Worm (Caenorhabditis elegans) whole organism, L4 larva: ENCODE measurements around the gene Y53F4B.11.

Experiments
- Y5F2A.4 ChIP-seq: fragments of 200-800 bp; sonication (Bioruptor generic); optimal IDR thresholded peaks from 2 replicates; lab custom pipeline; 2018; ENCODE audit warnings: mild to moderate bottlenecking, missing genetic modification characterization, missing compliant biosample characterization
- ama-1 ChIP-seq: fragments of 150-350 bp; optimal IDR thresholded peaks from 2 replicates; lab custom pipeline; 2014; ENCODE audit warnings: inconsistent platforms, mixed read lengths
- daf-16 ChIP-seq, 3 experiments: sonication (generic microtip); optimal IDR thresholded peaks; 2 replicates each; lab custom pipeline; 2016 to 2017; ENCODE audit warnings: missing genetic modification characterization in 3 of 3, missing genetic modification reagents in 3 of 3, mild to moderate bottlenecking in 2 of 3, missing compliant biosample characterization in 2 of 3, missing biosample characterization in 1 of 3, moderate library complexity in 1 of 3
- duxl-1 ChIP-seq: sonication (generic microtip); optimal IDR thresholded peaks from 2 replicates; lab custom pipeline; 2016; ENCODE audit warnings: mild to moderate bottlenecking, missing genetic modification characterization, moderate library complexity, missing compliant biosample characterization; ENCODE audit not compliant: poor library complexity
- fkh-10 ChIP-seq: fragments of 150-350 bp; optimal IDR thresholded peaks from 2 replicates; lab custom pipeline; 2014; ENCODE audit warnings: missing biosample characterization, missing genetic modification reagents, missing genetic modification characterization
- hlh-30 ChIP-seq: sonication (generic microtip); optimal IDR thresholded peaks from 2 replicates; lab custom pipeline; 2017; ENCODE audit warnings: antibody characterized with exemption, mild to moderate bottlenecking, missing genetic modification characterization, missing compliant biosample characterization; ENCODE audit not compliant: insufficient read depth
- jun-1 ChIP-seq: fragments of 150-350 bp; optimal IDR thresholded peaks from 2 replicates; lab custom pipeline; 2014; ENCODE audit warnings: missing biosample characterization, missing genetic modification reagents, missing genetic modification characterization
- nhr-11 ChIP-seq: fragments of 150-350 bp; optimal IDR thresholded peaks from 2 replicates; lab custom pipeline; 2014; ENCODE audit warnings: missing biosample characterization, missing genetic modification characterization
- nhr-237 ChIP-seq: sonication (generic microtip); optimal IDR thresholded peaks from 2 replicates; lab custom pipeline; 2017; ENCODE audit warnings: missing biosample characterization, missing genetic modification characterization
- pqm-1 ChIP-seq: sonication (generic microtip); optimal IDR thresholded peaks from 2 replicates; lab custom pipeline; 2017; ENCODE audit warnings: missing biosample characterization, missing genetic modification characterization
- saeg-2 ChIP-seq: fragments of 200-800 bp; sonication (Bioruptor generic); IDR thresholded peaks from 2 replicates; pipeline ENCODE4 v1.3.6; 2022; ENCODE audit warnings: missing genetic modification reagents, missing genetic modification characterization, missing compliant biosample characterization
- unc-62 ChIP-seq, 3 experiments: fragments of 150-350 bp in 1 of 3; sonication (generic microtip); optimal IDR thresholded peaks in 2 of 3; peaks in 1 of 3; 1 replicate in 1 of 3; 2 replicates in 2 of 3; lab custom pipeline; 2014 to 2017; ENCODE audit warnings: missing biosample characterization in 3 of 3, missing genetic modification characterization in 3 of 3, missing genetic modification reagents in 3 of 3, missing genotype in 1 of 3
- zfp-3 ChIP-seq: fragments of 200-800 bp; sonication (Bioruptor generic); conservative IDR thresholded peaks from 2 replicates; pipeline ENCODE4 v1.3.6; 2022; ENCODE audit warnings: missing genetic modification reagents, missing genetic modification characterization, missing compliant biosample characterization
- zip-2 ChIP-seq: fragments of 150-350 bp; optimal IDR thresholded peaks from 2 replicates; lab custom pipeline; 2014; ENCODE audit warnings: missing biosample characterization, missing genetic modification characterization

DNA sequence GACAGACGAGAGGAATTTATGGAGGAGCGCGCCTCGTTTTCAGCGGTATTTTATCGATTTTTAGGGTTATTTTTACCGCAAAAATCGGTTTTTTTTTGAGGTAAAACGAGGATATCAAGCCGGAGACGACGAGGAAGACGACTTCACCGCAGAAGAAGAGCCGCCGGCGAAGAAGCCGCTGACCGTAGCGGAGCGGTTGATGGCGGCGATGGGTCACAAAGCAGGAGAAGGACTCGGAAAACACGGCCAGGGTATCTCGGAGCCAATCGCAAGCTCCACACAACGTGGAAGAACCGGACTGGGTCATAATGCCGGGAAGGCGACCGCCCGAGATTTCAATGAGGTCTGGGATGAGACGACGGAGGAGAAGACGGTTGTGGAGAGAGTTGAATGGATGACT is 15.8 kb downstream of the Y53F4B.11 start:
- TF ChIP-seq nhr-237 (tag; lab: Kevin White, UChicago) = no peak
- TF ChIP-seq pqm-1 = no peak
- TF ChIP-seq fkh-10 (GFP tag; lab: Kevin White, UChicago) = no peak
- TF ChIP-seq unc-62 (GFP tag; optimal IDR thresholded peaks at IDR 0.05 in 1 of 2; lab: Kevin White, UChicago) = no peak
- no peak for TF ChIP-seq unc-62 (tag; optimal IDR thresholded peaks at IDR 0.05; lab: Kevin White, UChicago)
- no peak for TF ChIP-seq jun-1 (tag; lab: Kevin White, UChicago)
- no peak for TF ChIP-seq Y5F2A.4 (GFP tag; lab: Kevin White, UChicago)
- TF ChIP-seq hlh-30 (tag; lab: Kevin White, UChicago) = no peak
- no peak for TF ChIP-seq ama-1 (lab: Kevin White, UChicago)
- TF ChIP-seq zip-2 (tag; lab: Kevin White, UChicago) = no peak
- TF ChIP-seq daf-16 (GFP tag; optimal IDR thresholded peaks at IDR 0.05; lab: Kevin White, UChicago) = no peak
- no peak for TF ChIP-seq daf-16 (tag; optimal IDR thresholded peaks at IDR 0.05; lab: Kevin White, UChicago)
- TF ChIP-seq zfp-3 = no peak
- no peak for TF ChIP-seq nhr-11 (tag; lab: Kevin White, UChicago)
- TF ChIP-seq saeg-2 (GFP tag; lab: Robert Waterston, UW) = no peak
- no peak for TF ChIP-seq duxl-1 (tag; lab: Kevin White, UChicago)
